Worm (Caenorhabditis elegans) whole organism, midembryonic: Measurements from ENCODE around the gene suds-3.
A peak's percentile ranks its signal among the peaks of the same experiment; 100 is the strongest.

Experiments
- T22C8.4 ChIP-seq: fragments of 200-800 bp; sonication (Bioruptor generic); IDR thresholded peaks from 2 replicates; pipeline ENCODE4 v1.3.6; 2022; ENCODE audit warnings: missing genetic modification characterization, missing compliant biosample characterization
- cog-1 ChIP-seq: sonication (generic microtip); optimal IDR thresholded peaks from 2 replicates; lab custom pipeline; 2016; ENCODE audit warnings: missing genetic modification characterization, missing compliant biosample characterization
- flt-1 ChIP-seq: fragments of 200-800 bp; sonication (Bioruptor generic); IDR thresholded peaks from 2 replicates; pipeline ENCODE4 v1.3.6; 2022; ENCODE audit warnings: missing genetic modification characterization, missing compliant biosample characterization
- klf-2 ChIP-seq: fragments of 200-800 bp; sonication (Bioruptor generic); conservative IDR thresholded peaks from 2 replicates; pipeline ENCODE4 v1.3.6; 2022; ENCODE audit warnings: missing genetic modification reagents, missing genetic modification characterization, missing compliant biosample characterization
- med-1 ChIP-seq: sonication (generic microtip); optimal IDR thresholded peaks from 2 replicates; lab custom pipeline; 2017; ENCODE audit warnings: missing genetic modification characterization, mild to moderate bottlenecking, missing compliant biosample characterization, antibody characterized with exemption, missing genetic modification reagents; ENCODE audit not compliant: insufficient read depth
- ref-1 ChIP-seq: fragments of 200-800 bp; sonication (Bioruptor generic); conservative IDR thresholded peaks from 2 replicates; pipeline ENCODE4 v1.3.6; 2022; ENCODE audit warnings: missing genetic modification reagents, missing genetic modification characterization, missing compliant biosample characterization
- tab-1 ChIP-seq: fragments of 200-800 bp; sonication (Bioruptor generic); IDR thresholded peaks from 2 replicates; pipeline ENCODE4 v1.3.6; 2022; ENCODE audit warnings: missing genetic modification characterization, missing compliant biosample characterization
- ztf-23 ChIP-seq: fragments of 200-800 bp; sonication (Bioruptor generic); IDR thresholded peaks from 2 replicates; pipeline ENCODE4 v1.3.6; 2022; ENCODE audit warnings: missing genetic modification reagents, missing genetic modification characterization, missing compliant biosample characterization
- ztf-29 ChIP-seq: fragments of 200-800 bp; sonication (Bioruptor generic); IDR thresholded peaks from 2 replicates; pipeline ENCODE4 v1.3.6; 2022; ENCODE audit warnings: missing genetic modification reagents, missing genetic modification characterization, missing compliant biosample characterization

The suds-3 gene

ce11 chrV:9930612-9931065 lies at the start of gene suds-3, which contains the start of gene rmh-2:
Gene suds-3 (plus strand): TSS chrV:9931015.
Gene rmh-2 (minus strand): TSS chrV:9930775.
- TF ChIP-seq T22C8.4 (no peak), med-1 (GFP tag; lab: Kevin White, UChicago) (peak; percentile 46)

- TF ChIP-seq ztf-23 (GFP tag; lab: Robert Waterston, UW) = no peak
- TF ChIP-seq flt-1 (GFP tag; lab: Robert Waterston, UW) = no peak
- no peak for TF ChIP-seq klf-2 (GFP tag; lab: Robert Waterston, UW)
- TF ChIP-seq T22C8.4 = no peak
- TF ChIP-seq ztf-29 (GFP tag; lab: Robert Waterston, UW) = no peak
- TF ChIP-seq cog-1 (tag; lab: Kevin White, UChicago) = no peak
- no peak for TF ChIP-seq tab-1
- TF ChIP-seq ref-1 (GFP tag; lab: Robert Waterston, UW) = no peak
- no peak for TF ChIP-seq med-1 (GFP tag; lab: Kevin White, UChicago)
Observed at ce11 chrV:9885918-9886488, 44.8 kb upstream of the suds-3 start, which contains the start of gene clp-9. Gene clp-9 (minus strand): TSS chrV:9885968.

- no peak for TF ChIP-seq tab-1
- no peak for TF ChIP-seq ztf-23 (GFP tag; lab: Robert Waterston, UW)
- no peak for TF ChIP-seq ztf-29 (GFP tag; lab: Robert Waterston, UW)
- TF ChIP-seq med-1 (GFP tag; lab: Kevin White, UChicago) = no peak
- TF ChIP-seq cog-1 (tag; lab: Kevin White, UChicago) = no peak
- no peak for TF ChIP-seq T22C8.4
- no peak for TF ChIP-seq flt-1 (GFP tag; lab: Robert Waterston, UW)
- TF ChIP-seq ref-1 (GFP tag; lab: Robert Waterston, UW) = no peak
- TF ChIP-seq klf-2 (GFP tag; lab: Robert Waterston, UW) = no peak
Observed at ce11 chrV:9889629-9890028, 41.2 kb upstream of the suds-3 start, which contains the start of gene fshr-1. Gene fshr-1 (plus strand): TSS chrV:9889837.

ce11 chrV:9899278-9899677 lies 31.5 kb upstream of the suds-3 start, which contains the start of gene egl-47:
Gene egl-47 (plus strand): TSS chrV:9899578.
- TF ChIP-seq cog-1 (tag; lab: Kevin White, UChicago) (no peak), ztf-29 (GFP tag; lab: Robert Waterston, UW) (no peak), med-1 (GFP tag; lab: Kevin White, UChicago) (no peak), T22C8.4 (no peak), flt-1 (GFP tag; lab: Robert Waterston, UW) (no peak), ref-1 (GFP tag; lab: Robert Waterston, UW) (no peak), ztf-23 (GFP tag; lab: Robert Waterston, UW) (no peak), klf-2 (GFP tag; lab: Robert Waterston, UW) (no peak), tab-1 (no peak)

ce11 chrV:9901119-9901518 lies 29.7 kb upstream of the suds-3 start:
- TF ChIP-seq cog-1 (tag; lab: Kevin White, UChicago) (no peak), ztf-23 (GFP tag; lab: Robert Waterston, UW) (no peak), T22C8.4 (no peak), tab-1 (no peak), ref-1 (GFP tag; lab: Robert Waterston, UW) (no peak), ztf-29 (GFP tag; lab: Robert Waterston, UW) (no peak), flt-1 (GFP tag; lab: Robert Waterston, UW) (no peak), klf-2 (GFP tag; lab: Robert Waterston, UW) (no peak), med-1 (GFP tag; lab: Kevin White, UChicago) (no peak)

- TF ChIP-seq T22C8.4 = no peak
- no peak for TF ChIP-seq ztf-29 (GFP tag; lab: Robert Waterston, UW)
- TF ChIP-seq med-1 (GFP tag; lab: Kevin White, UChicago) = no peak
- TF ChIP-seq klf-2 (GFP tag; lab: Robert Waterston, UW) = no peak
- no peak for TF ChIP-seq tab-1
- TF ChIP-seq cog-1 (tag; lab: Kevin White, UChicago) = no peak
- TF ChIP-seq ztf-23 (GFP tag; lab: Robert Waterston, UW) = no peak
Observed at ce11 chrV:9906115-9906514, 24.7 kb upstream of the suds-3 start, which contains the start of gene fipr-11. Gene fipr-11 (minus strand): TSS chrV:9906215.

- TF ChIP-seq tab-1 (no peak), ref-1 (GFP tag; lab: Robert Waterston, UW) (no peak), T22C8.4 (no peak), cog-1 (tag; lab: Kevin White, UChicago) (no peak), ztf-29 (GFP tag; lab: Robert Waterston, UW) (no peak), flt-1 (GFP tag; lab: Robert Waterston, UW) (no peak), klf-2 (GFP tag; lab: Robert Waterston, UW) (no peak), med-1 (GFP tag; lab: Kevin White, UChicago) (no peak), ztf-23 (GFP tag; lab: Robert Waterston, UW) (no peak)
Observed at ce11 chrV:9907205-9907604, 23.6 kb upstream of the suds-3 start.

- TF ChIP-seq tab-1 (no peak), flt-1 (GFP tag; lab: Robert Waterston, UW) (no peak), klf-2 (GFP tag; lab: Robert Waterston, UW) (no peak), cog-1 (tag; lab: Kevin White, UChicago) (no peak), ztf-29 (GFP tag; lab: Robert Waterston, UW) (no peak), med-1 (GFP tag; lab: Kevin White, UChicago) (no peak), T22C8.4 (no peak), ztf-23 (GFP tag; lab: Robert Waterston, UW) (no peak), ref-1 (GFP tag; lab: Robert Waterston, UW) (no peak)
Observed at ce11 chrV:9909624-9910023, 21.2 kb upstream of the suds-3 start.

- TF ChIP-seq T22C8.4 = no peak
- no peak for TF ChIP-seq ztf-23 (GFP tag; lab: Robert Waterston, UW)
Observed at ce11 chrV:9911165-9911564, 19.6 kb upstream of the suds-3 start.
